Comparison of ENCODE assay signal across 1 fruit fly cellular context in the genomic region with DNA sequence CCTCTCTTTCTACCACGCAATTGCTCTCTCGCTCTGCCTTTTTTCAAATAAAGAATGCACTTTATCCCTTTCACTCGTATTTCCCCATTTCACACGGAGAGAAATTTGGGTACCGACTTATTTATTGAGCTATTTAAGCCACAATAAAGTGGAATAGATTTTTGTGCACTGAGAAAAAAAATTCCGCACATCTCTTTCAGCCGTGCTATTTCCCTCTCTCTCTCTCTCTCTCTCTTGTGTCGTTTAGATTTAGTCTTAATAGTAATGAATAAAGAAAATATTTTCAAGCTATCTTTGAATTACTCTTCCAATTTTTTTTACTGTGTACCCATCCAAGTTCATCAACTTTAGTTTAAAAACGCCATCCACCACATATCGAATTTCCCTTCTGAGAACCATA.
TF ChIP-seq lines count a peak whose summit lies in the region.

No protein-coding gene starts in this region.

TF ChIP-seq in whole organism, embryonic, 481 proteins besides CTCF, POLR2A, EP300 and RAD21 (continued from another document and continues in another):
- TF ChIP-seq crp (GFP tag; optimal IDR thresholded peaks at IDR 0.05; lab: Kevin White, UChicago), result no peak
- TF ChIP-seq CG17186 (GFP tag; optimal IDR thresholded peaks at IDR 0.05; lab: Kevin White, UChicago), result no peak
- peak; percentile 74 for TF ChIP-seq CG11504 (tag; optimal IDR thresholded peaks at IDR 0.05; lab: Kevin White, UChicago)
- peak; percentile 43 for TF ChIP-seq gsb-n (tag; optimal IDR thresholded peaks at IDR 0.05; lab: Kevin White, UChicago)
- TF ChIP-seq nau (GFP tag; optimal IDR thresholded peaks at IDR 0.05; lab: Kevin White, UChicago), result peak; percentile 56
- TF ChIP-seq Gug (GFP tag; IDR thresholded peaks at IDR 0.05; lab: Robert Waterston, UW), result peak; percentile 66
- peak; percentile 53 to 60 for TF ChIP-seq dpn (GFP tag; optimal IDR thresholded peaks at IDR 0.05; lab: Kevin White, UChicago)
- 0 out of 2 replicates have a peak, but pooled peaks have one; percentile 28 for TF ChIP-seq Lim3 (GFP tag; IDR thresholded peaks at IDR 0.05; lab: Robert Waterston, UW)
- TF ChIP-seq pzg (GFP tag; optimal IDR thresholded peaks at IDR 0.05; lab: Kevin White, UChicago), result no peak
- TF ChIP-seq da (GFP tag; optimal IDR thresholded peaks at IDR 0.05; lab: Kevin White, UChicago), result no peak
- TF ChIP-seq CG9215 (GFP tag; IDR thresholded peaks at IDR 0.05; lab: Robert Waterston, UW), result no peak; the same call in 1 of the 2 replicates
- no peak for TF ChIP-seq NC2α (GFP tag; optimal IDR thresholded peaks at IDR 0.05; lab: Kevin White, UChicago)
- no peak for TF ChIP-seq gcm2 (GFP tag; optimal IDR thresholded peaks at IDR 0.05; lab: Kevin White, UChicago)
- no peak for TF ChIP-seq CG9797 (GFP tag; optimal IDR thresholded peaks at IDR 0.05; lab: Kevin White, UChicago)
- no peak for TF ChIP-seq tna (GFP tag; IDR thresholded peaks at IDR 0.05; lab: Robert Waterston, UW; ENCODE audit: partially characterized antibody)
- TF ChIP-seq CG16863 (GFP tag; optimal IDR thresholded peaks at IDR 0.05; lab: Kevin White, UChicago), result peak; percentile 49
- no peak for TF ChIP-seq chm (GFP tag; IDR thresholded peaks at IDR 0.05; lab: Robert Waterston, UW)
- TF ChIP-seq CG7745 (tag; optimal IDR thresholded peaks at IDR 0.05; lab: Kevin White, UChicago), result no peak
- TF ChIP-seq chif (GFP tag; optimal IDR thresholded peaks at IDR 0.05; lab: Kevin White, UChicago), result peak; percentile 21 to 48
- no peak for TF ChIP-seq CG18011 (GFP tag; optimal IDR thresholded peaks at IDR 0.05; lab: Kevin White, UChicago)
- peak; percentile 26 for TF ChIP-seq CG6813 (GFP tag; optimal IDR thresholded peaks at IDR 0.05; lab: Kevin White, UChicago)
- no peak for TF ChIP-seq CG8290 (GFP tag; optimal IDR thresholded peaks at IDR 0.05; lab: Kevin White, UChicago)
- no peak for TF ChIP-seq CG8290 (tag; optimal IDR thresholded peaks at IDR 0.05; lab: Kevin White, UChicago)
- TF ChIP-seq HLHmδ (GFP tag; optimal IDR thresholded peaks at IDR 0.05; lab: Kevin White, UChicago), result no peak
- no peak for TF ChIP-seq Scr (GFP tag; IDR thresholded peaks at IDR 0.05; lab: Robert Waterston, UW; ENCODE audit: partially characterized antibody)
- TF ChIP-seq CG33557 (GFP tag; optimal IDR thresholded peaks at IDR 0.05; lab: Kevin White, UChicago), result no peak
- peak; percentile 44 for TF ChIP-seq tap (tag; optimal IDR thresholded peaks at IDR 0.05; lab: Kevin White, UChicago)
- TF ChIP-seq knrl (GFP tag; IDR thresholded peaks at IDR 0.05; lab: Robert Waterston, UW; ENCODE audit: partially characterized antibody), result no peak
- no peak for TF ChIP-seq CG11560 (tag; IDR thresholded peaks at IDR 0.05; lab: Robert Waterston, UW)
- no peak for TF ChIP-seq CG5180 (GFP tag; optimal IDR thresholded peaks at IDR 0.05; lab: Kevin White, UChicago)
- TF ChIP-seq CG4730 (GFP tag; IDR thresholded peaks at IDR 0.05; lab: Robert Waterston, UW), result no peak
- TF ChIP-seq ham (GFP tag; IDR thresholded peaks at IDR 0.05; lab: Robert Waterston, UW), result no peak
- TF ChIP-seq NfI (GFP tag; optimal IDR thresholded peaks at IDR 0.05; lab: Kevin White, UChicago), result peak; percentile 15
- TF ChIP-seq tx (GFP tag; optimal IDR thresholded peaks at IDR 0.05; lab: Kevin White, UChicago), result peak; percentile 40
- peak; percentile 37 for TF ChIP-seq tin (GFP tag; optimal IDR thresholded peaks at IDR 0.05; lab: Kevin White, UChicago)
- no peak for TF ChIP-seq CG12104 (GFP tag; optimal IDR thresholded peaks at IDR 0.05; lab: Kevin White, UChicago)
- 0 out of 2 replicates have a peak, but pooled peaks have one; percentile 31 for TF ChIP-seq danr (GFP tag; IDR thresholded peaks at IDR 0.05; lab: Robert Waterston, UW)
- TF ChIP-seq CG31224 (GFP tag; IDR thresholded peaks at IDR 0.05; lab: Robert Waterston, UW), result 0 out of 2 replicates have a peak, but pooled peaks have one; percentile 36
- TF ChIP-seq jigr1 (GFP tag; IDR thresholded peaks at IDR 0.05; lab: Robert Waterston, UW), result no peak
- TF ChIP-seq Meics (GFP tag; optimal IDR thresholded peaks at IDR 0.05; lab: Kevin White, UChicago), result peak; percentile 43
- no peak for TF ChIP-seq Neu2 (GFP tag; optimal IDR thresholded peaks at IDR 0.05; lab: Kevin White, UChicago; ENCODE audit: borderline replicate concordance)
- peak; percentile 33 for TF ChIP-seq Dek (tag; optimal IDR thresholded peaks at IDR 0.05; lab: Kevin White, UChicago)
- no peak for TF ChIP-seq vnd (GFP tag; IDR thresholded peaks at IDR 0.05; lab: Robert Waterston, UW; ENCODE audit: partially characterized antibody)
- no peak for TF ChIP-seq Kr (GFP tag; optimal IDR thresholded peaks at IDR 0.05; lab: Kevin White, UChicago)
- peak; percentile 69 for TF ChIP-seq ranshi (GFP tag; IDR thresholded peaks at IDR 0.05; lab: Robert Waterston, UW)
- TF ChIP-seq bbx (GFP tag; IDR thresholded peaks at IDR 0.05; lab: Robert Waterston, UW; ENCODE audit: partially characterized antibody), result no peak
- no peak for TF ChIP-seq Hey (tag; optimal IDR thresholded peaks at IDR 0.05; lab: Kevin White, UChicago)
- peak; percentile 33; the same call in 1 of the 2 replicates for TF ChIP-seq ara (GFP tag; IDR thresholded peaks at IDR 0.05; lab: Robert Waterston, UW)
- peak; percentile 64 for TF ChIP-seq CG2712 (tag; optimal IDR thresholded peaks at IDR 0.05; lab: Kevin White, UChicago)
- TF ChIP-seq Med (GFP tag; lab: Kevin White, UChicago), result peak; percentile 96
- no peak for TF ChIP-seq CG6654 (GFP tag; optimal IDR thresholded peaks at IDR 0.05; lab: Kevin White, UChicago)
- peak; percentile 41 for TF ChIP-seq CG12071 (GFP tag; optimal IDR thresholded peaks at IDR 0.05; lab: Kevin White, UChicago)
- no peak for TF ChIP-seq B-H2 (GFP tag; optimal IDR thresholded peaks at IDR 0.05; lab: Kevin White, UChicago)
- no peak for TF ChIP-seq CG6791 (GFP tag; IDR thresholded peaks at IDR 0.05; lab: Robert Waterston, UW; ENCODE audit: partially characterized antibody)
- TF ChIP-seq CG4328 (GFP tag; optimal IDR thresholded peaks at IDR 0.05; lab: Kevin White, UChicago), result no peak
- no peak for TF ChIP-seq CG6175 (GFP tag; IDR thresholded peaks at IDR 0.05; lab: Robert Waterston, UW)
- TF ChIP-seq gfzf (GFP tag; optimal IDR thresholded peaks at IDR 0.05; lab: Kevin White, UChicago), result no peak
- TF ChIP-seq Dbx (GFP tag; IDR thresholded peaks at IDR 0.05; lab: Robert Waterston, UW), result peak; percentile 55; the same call in 1 of the 3 replicates
- TF ChIP-seq CG4707 (GFP tag; optimal IDR thresholded peaks at IDR 0.05; lab: Kevin White, UChicago), result no peak
- TF ChIP-seq Sin3A (optimal IDR thresholded peaks at IDR 0.05; lab: Kevin White, UChicago), result no peak
- TF ChIP-seq br (optimal IDR thresholded peaks at IDR 0.05; lab: Kevin White, UChicago), result no peak
- TF ChIP-seq CG17829 (tag; optimal IDR thresholded peaks at IDR 0.05; lab: Kevin White, UChicago), result peak; percentile 40
- TF ChIP-seq Six4 (GFP tag; optimal IDR thresholded peaks at IDR 0.05; lab: Kevin White, UChicago), result peak; percentile 36
- no peak for TF ChIP-seq Adf1 (GFP tag; IDR thresholded peaks at IDR 0.05; lab: Robert Waterston, UW)
- TF ChIP-seq seq (GFP tag; IDR thresholded peaks at IDR 0.05; lab: Robert Waterston, UW), result peak; percentile 52; the same call in 1 of the 2 replicates
- TF ChIP-seq ssp (GFP tag; IDR thresholded peaks at IDR 0.05; lab: Robert Waterston, UW), result no peak
- TF ChIP-seq so (GFP tag; IDR thresholded peaks at IDR 0.05; lab: Robert Waterston, UW), result peak; percentile 58; the same call in 1 of the 3 replicates
- TF ChIP-seq Ptx1 (GFP tag; IDR thresholded peaks at IDR 0.05; lab: Robert Waterston, UW), result peak; percentile 63
- TF ChIP-seq jumu (GFP tag; optimal IDR thresholded peaks at IDR 0.05; lab: Kevin White, UChicago), result peak; percentile 18
- TF ChIP-seq CG12236 (GFP tag; optimal IDR thresholded peaks at IDR 0.05; lab: Kevin White, UChicago), result peak; percentile 19
- no peak for TF ChIP-seq p53 (GFP tag; optimal IDR thresholded peaks at IDR 0.05; lab: Kevin White, UChicago)
- TF ChIP-seq unc-4 (GFP tag; IDR thresholded peaks at IDR 0.05; lab: Robert Waterston, UW; ENCODE audit: partially characterized antibody), result no peak
- peak; percentile 68; the same call in 2 of the 3 replicates for TF ChIP-seq CG11695 (GFP tag; IDR thresholded peaks at IDR 0.05; lab: Robert Waterston, UW)
- peak; percentile 36 for TF ChIP-seq Ets97D (GFP tag; optimal IDR thresholded peaks at IDR 0.05; lab: Kevin White, UChicago)
- TF ChIP-seq caup (GFP tag; optimal IDR thresholded peaks at IDR 0.05; lab: Kevin White, UChicago; ENCODE audit: severe bottlenecking), result peak; percentile 43
- TF ChIP-seq cg (GFP tag; optimal IDR thresholded peaks at IDR 0.05; lab: Kevin White, UChicago), result no peak
- TF ChIP-seq CG11093 (GFP tag; IDR thresholded peaks at IDR 0.05; lab: Robert Waterston, UW), result 0 out of 3 replicates have a peak, but pooled peaks have one; percentile 38
- TF ChIP-seq TFAM (GFP tag; optimal IDR thresholded peaks at IDR 0.05; lab: Kevin White, UChicago), result no peak
- TF ChIP-seq CHES-1-like (GFP tag; optimal IDR thresholded peaks at IDR 0.05; lab: Kevin White, UChicago), result peak; percentile 31
- TF ChIP-seq CG12744 (GFP tag; optimal IDR thresholded peaks at IDR 0.05; lab: Kevin White, UChicago), result peak; percentile 46
- peak; percentile 44 for TF ChIP-seq CG18764 (GFP tag; optimal IDR thresholded peaks at IDR 0.05; lab: Kevin White, UChicago)
- TF ChIP-seq CG30403 (GFP tag; optimal IDR thresholded peaks at IDR 0.05; lab: Kevin White, UChicago), result peak; percentile 62
- TF ChIP-seq CG13894 (tag; optimal IDR thresholded peaks at IDR 0.05; lab: Kevin White, UChicago), result no peak
- TF ChIP-seq ewg (GFP tag; optimal IDR thresholded peaks at IDR 0.05; lab: Kevin White, UChicago), result peak; percentile 9
- no peak for TF ChIP-seq CG3407 (GFP tag; optimal IDR thresholded peaks at IDR 0.05; lab: Kevin White, UChicago)
- 0 out of 2 replicates have a peak, but pooled peaks have one; percentile 17 for TF ChIP-seq ro (GFP tag; IDR thresholded peaks at IDR 0.05; lab: Robert Waterston, UW)
- TF ChIP-seq ATbp (GFP tag; optimal IDR thresholded peaks at IDR 0.05; lab: Kevin White, UChicago), result peak; percentile 50
- peak; percentile 47 for TF ChIP-seq Fer3 (tag; optimal IDR thresholded peaks at IDR 0.05; lab: Kevin White, UChicago)
- TF ChIP-seq CG12299 (tag; optimal IDR thresholded peaks at IDR 0.05; lab: Kevin White, UChicago), result no peak
- TF ChIP-seq CG13123 (GFP tag; optimal IDR thresholded peaks at IDR 0.05; lab: Kevin White, UChicago), result no peak
- TF ChIP-seq CG8281 (tag; optimal IDR thresholded peaks at IDR 0.05; lab: Kevin White, UChicago), result no peak
- TF ChIP-seq CG9817 (tag; optimal IDR thresholded peaks at IDR 0.05; lab: Kevin White, UChicago), result peak; percentile 28
- no peak for TF ChIP-seq CG31365 (tag; optimal IDR thresholded peaks at IDR 0.05; lab: Kevin White, UChicago)
- peak; percentile 74; the same call in 2 of the 3 replicates for TF ChIP-seq ci (GFP tag; IDR thresholded peaks at IDR 0.05; lab: Robert Waterston, UW)
- TF ChIP-seq fd3F (GFP tag; optimal IDR thresholded peaks at IDR 0.05; lab: Kevin White, UChicago), result no peak
- no peak for TF ChIP-seq CG4360 (GFP tag; IDR thresholded peaks at IDR 0.05; lab: Robert Waterston, UW)
- TF ChIP-seq ind (GFP tag; optimal IDR thresholded peaks at IDR 0.05; lab: Kevin White, UChicago), result peak; percentile 69
- peak; percentile 62 for TF ChIP-seq phol (tag; optimal IDR thresholded peaks at IDR 0.05; lab: Kevin White, UChicago)
- TF ChIP-seq tgo (GFP tag; IDR thresholded peaks at IDR 0.05; lab: Robert Waterston, UW), result peak; percentile 57; the same call in 2 of the 3 replicates
- TF ChIP-seq Dip2 (GFP tag; IDR thresholded peaks at IDR 0.05; lab: Robert Waterston, UW), result no peak
- TF ChIP-seq CG4617 (GFP tag; optimal IDR thresholded peaks at IDR 0.05; lab: Kevin White, UChicago; ENCODE audit: borderline replicate concordance), result no peak
- 0 out of 3 replicates have a peak, but pooled peaks have one; percentile 51 for TF ChIP-seq C15 (GFP tag; IDR thresholded peaks at IDR 0.05; lab: Robert Waterston, UW)
- TF ChIP-seq CG3995 (GFP tag; optimal IDR thresholded peaks at IDR 0.05; lab: Kevin White, UChicago), result no peak
- TF ChIP-seq ftz-f1 (GFP tag; optimal IDR thresholded peaks at IDR 0.05; lab: Kevin White, UChicago), result no peak
- TF ChIP-seq CG1647 (GFP tag; optimal IDR thresholded peaks at IDR 0.05; lab: Kevin White, UChicago), result no peak
- peak; percentile 45 for TF ChIP-seq sob (GFP tag; IDR thresholded peaks at IDR 0.05; lab: Robert Waterston, UW)
- 0 out of 2 replicates have a peak, but pooled peaks have one; percentile 20 for TF ChIP-seq gsb (GFP tag; IDR thresholded peaks at IDR 0.05; lab: Robert Waterston, UW)
- peak; percentile 14 for TF ChIP-seq CG16815 (GFP tag; optimal IDR thresholded peaks at IDR 0.05; lab: Kevin White, UChicago)
- peak; percentile 76 for TF ChIP-seq zfh1 (GFP tag; IDR thresholded peaks at IDR 0.05; lab: Robert Waterston, UW)
- no peak for TF ChIP-seq fru (optimal IDR thresholded peaks at IDR 0.05; lab: Kevin White, UChicago)
- TF ChIP-seq HLH54F (GFP tag; optimal IDR thresholded peaks at IDR 0.05; lab: Kevin White, UChicago), result peak; percentile 60
- no peak for TF ChIP-seq hbn (GFP tag; IDR thresholded peaks at IDR 0.05; lab: Robert Waterston, UW; ENCODE audit: partially characterized antibody)
- TF ChIP-seq CG11696 (GFP tag; IDR thresholded peaks at IDR 0.05; lab: Robert Waterston, UW), result 0 out of 2 replicates have a peak, but pooled peaks have one; percentile 49
- TF ChIP-seq CG15269 (tag; optimal IDR thresholded peaks at IDR 0.05; lab: Kevin White, UChicago), result peak; percentile 55
- TF ChIP-seq CG17385 (GFP tag; optimal IDR thresholded peaks at IDR 0.05; lab: Kevin White, UChicago), result peak; percentile 57
- TF ChIP-seq CG30431 (GFP tag; optimal IDR thresholded peaks at IDR 0.05; lab: Kevin White, UChicago), result peak; percentile 19
- TF ChIP-seq NK7.1 (GFP tag; optimal IDR thresholded peaks at IDR 0.05; lab: Kevin White, UChicago), result peak; percentile 50
- no peak for TF ChIP-seq prd (optimal IDR thresholded peaks at IDR 0.05; lab: Kevin White, UChicago)
- peak; percentile 68 for TF ChIP-seq prd (GFP tag; IDR thresholded peaks at IDR 0.05; lab: Robert Waterston, UW)
- no peak for TF ChIP-seq YL-1 (GFP tag; optimal IDR thresholded peaks at IDR 0.05; lab: Kevin White, UChicago)
- no peak for TF ChIP-seq CG1602 (GFP tag; optimal IDR thresholded peaks at IDR 0.05; lab: Kevin White, UChicago)
- TF ChIP-seq CG12155 (GFP tag; optimal IDR thresholded peaks at IDR 0.05; lab: Kevin White, UChicago), result peak; percentile 47
- TF ChIP-seq CG1603 (tag; optimal IDR thresholded peaks at IDR 0.05; lab: Kevin White, UChicago), result peak; percentile 57
- TF ChIP-seq pan (optimal IDR thresholded peaks at IDR 0.05; lab: Kevin White, UChicago), result no peak
- peak in 1 of 2 experiments; percentile 62 for TF ChIP-seq pan (GFP tag; optimal IDR thresholded peaks at IDR 0.05 in 1 of 2, IDR thresholded peaks at IDR 0.05 in 1 of 2)
